Worm (Caenorhabditis elegans) whole organism, L1 larva: ENCODE data around the gene spe-39.

Source experiments
- aly-2 ChIP-seq: fragments of 150-350 bp; optimal IDR thresholded peaks from 2 replicates; lab custom pipeline; 2014; ENCODE audit warnings: missing biosample characterization, missing genetic modification characterization
- blmp-1 ChIP-seq: fragments of 150-350 bp; optimal IDR thresholded peaks from 2 replicates; lab custom pipeline; 2014; ENCODE audit warnings: missing biosample characterization, missing genetic modification characterization
- dpl-1 ChIP-seq, 3 experiments: fragments of 150-350 bp in 2 of 3; sonication (generic microtip) in 1 of 3; optimal IDR thresholded peaks; 2 replicates each; lab custom pipeline; 2014 to 2017; ENCODE audit warnings: missing biosample characterization in 3 of 3, missing genetic modification characterization in 3 of 3, missing genetic modification reagents in 3 of 3
- fkh-10 ChIP-seq: sonication (generic microtip); optimal IDR thresholded peaks from 2 replicates; lab custom pipeline; 2017; ENCODE audit warnings: missing biosample characterization, missing genetic modification reagents, missing genetic modification characterization
- hpl-2 ChIP-seq: fragments of 150-350 bp; optimal IDR thresholded peaks from 2 replicates; lab custom pipeline; 2014; ENCODE audit warnings: missing biosample characterization, missing genetic modification reagents, missing genetic modification characterization
- irx-1 ChIP-seq: sonication (generic microtip); optimal IDR thresholded peaks from 2 replicates; lab custom pipeline; 2016; ENCODE audit warnings: missing genetic modification characterization, missing compliant biosample characterization
- lin-35 ChIP-seq, 2 experiments: fragments of 150-350 bp; optimal IDR thresholded peaks; 2 replicates each; lab custom pipeline; 2014; ENCODE audit warnings: missing biosample characterization in 2 of 2, missing genetic modification characterization in 2 of 2, missing genetic modification reagents in 2 of 2
- nhr-11 ChIP-seq: fragments of 150-350 bp; optimal IDR thresholded peaks from 2 replicates; lab custom pipeline; 2014; ENCODE audit warnings: missing biosample characterization, missing genetic modification characterization
- pax-3 ChIP-seq: fragments of 200-800 bp; sonication (Bioruptor generic); optimal IDR thresholded peaks from 2 replicates; lab custom pipeline; 2018; ENCODE audit warnings: mild to moderate bottlenecking, missing genetic modification characterization, moderate library complexity, missing compliant biosample characterization
- snpc-4 ChIP-seq: fragments of 150-350 bp; optimal IDR thresholded peaks from 2 replicates; lab custom pipeline; 2014; ENCODE audit warnings: missing biosample characterization, missing genetic modification characterization

- TF ChIP-seq irx-1 (tag; lab: Kevin White, UChicago) (no peak), aly-2 (tag; lab: Kevin White, UChicago) (no peak), pax-3 (no peak), dpl-1 (GFP tag; optimal IDR thresholded peaks at IDR 0.05; lab: Kevin White, UChicago) (no peak), nhr-11 (tag; lab: Kevin White, UChicago) (no peak), lin-35 (GFP tag; optimal IDR thresholded peaks at IDR 0.05; lab: Kevin White, UChicago) (no peak), hpl-2 (GFP tag; lab: Kevin White, UChicago) (no peak), fkh-10 (GFP tag; lab: Kevin White, UChicago) (no peak), snpc-4 (tag; lab: Kevin White, UChicago) (no peak), blmp-1 (tag; lab: Kevin White, UChicago) (no peak)
Observed at ce11 chrV:6801850-6802249, 16.6 kb downstream of the spe-39 start, which contains the start of gene dmsr-10.
